Fruit fly (Drosophila melanogaster) whole organism, adult: ENCODE measurements around the gene CG32548.

Source experiments
- CG11617 ChIP-seq: fragments of 200-800 bp; sonication (Bioruptor generic); optimal IDR thresholded peaks from 2 replicates; lab custom pipeline; 2017; ENCODE audit warnings: mild to moderate bottlenecking, missing biosample characterization, missing genetic modification reagents, missing genetic modification characterization
- CG12768 ChIP-seq: fragments of 200-800 bp; sonication (Bioruptor generic); optimal IDR thresholded peaks from 2 replicates; lab custom pipeline; 2017; ENCODE audit warnings: missing biosample characterization, missing genetic modification characterization, mild to moderate bottlenecking, moderate library complexity, missing genetic modification reagents
- CG14711 ChIP-seq: fragments of 200-800 bp; sonication (Bioruptor generic); optimal IDR thresholded peaks from 2 replicates; lab custom pipeline; 2018; ENCODE audit warnings: missing biosample characterization, mild to moderate bottlenecking, missing genetic modification characterization, moderate library complexity
- CG1620 ChIP-seq: fragments of 200-800 bp; sonication (Bioruptor generic); optimal IDR thresholded peaks from 2 replicates; lab custom pipeline; 2016; ENCODE audit warnings: missing biosample characterization, missing genetic modification characterization
- CG33017 ChIP-seq: fragments of 200-800 bp; sonication (Bioruptor generic); optimal IDR thresholded peaks from 2 replicates; lab custom pipeline; 2018; ENCODE audit warnings: missing biosample characterization, mild to moderate bottlenecking, missing genetic modification characterization, moderate library complexity
- CG5204 ChIP-seq: fragments of 200-800 bp; sonication (Bioruptor generic); optimal IDR thresholded peaks from 2 replicates; lab custom pipeline; 2016; ENCODE audit warnings: missing biosample characterization, missing genetic modification characterization
- CG7045 ChIP-seq: fragments of 200-800 bp; sonication (Bioruptor generic); optimal IDR thresholded peaks from 2 replicates; lab custom pipeline; 2017; ENCODE audit warnings: missing biosample characterization, mild to moderate bottlenecking, missing genetic modification characterization
- CG7101 ChIP-seq: fragments of 200-800 bp; sonication (Bioruptor generic); optimal IDR thresholded peaks from 2 replicates; lab custom pipeline; 2018; ENCODE audit warnings: missing biosample characterization, mild to moderate bottlenecking, missing genetic modification characterization, moderate library complexity
- Clk ChIP-seq: fragments of 200-800 bp; sonication (Bioruptor generic); optimal IDR thresholded peaks from 2 replicates; lab custom pipeline; 2017; ENCODE audit warnings: missing biosample characterization, missing genetic modification characterization
- Crg-1 ChIP-seq: fragments of 200-800 bp; sonication (Bioruptor generic); optimal IDR thresholded peaks from 2 replicates; lab custom pipeline; 2016; ENCODE audit warnings: missing biosample characterization, missing genetic modification characterization
- Hr96 ChIP-seq: fragments of 200-800 bp; sonication (Bioruptor generic); optimal IDR thresholded peaks from 2 replicates; lab custom pipeline; 2016; ENCODE audit warnings: missing biosample characterization, missing genetic modification characterization
- Mnt ChIP-seq: fragments of 200-800 bp; sonication (Bioruptor generic); optimal IDR thresholded peaks from 2 replicates; lab custom pipeline; 2016; ENCODE audit warnings: missing biosample characterization, mild to moderate bottlenecking, missing genetic modification characterization
- bab1 ChIP-seq: fragments of 200-800 bp; sonication (Bioruptor generic); optimal IDR thresholded peaks from 3 replicates; lab custom pipeline; 2019; ENCODE audit warnings: missing biosample characterization, mild to moderate bottlenecking, missing genetic modification characterization, moderate library complexity
- cic ChIP-seq: fragments of 200-800 bp; sonication (Bioruptor generic); optimal IDR thresholded peaks from 2 replicates; lab custom pipeline; 2017; ENCODE audit warnings: missing biosample characterization, mild to moderate bottlenecking, missing genetic modification characterization, moderate library complexity
- cnc ChIP-seq, 2 experiments: fragments of >200 bp; optimal IDR thresholded peaks; 2 replicates each; lab custom pipeline; 2017
- kay ChIP-seq: fragments of 200-800 bp; sonication (Bioruptor generic); peaks from one replicate; lab custom pipeline; 2016; ENCODE audit warnings: missing biosample characterization, missing genetic modification characterization, borderline replicate concordance
- ovo ChIP-seq: fragments of 200-800 bp; sonication (Bioruptor generic); optimal IDR thresholded peaks from 2 replicates; lab custom pipeline; 2016; ENCODE audit warnings: missing biosample characterization, missing genetic modification characterization
- pad ChIP-seq: fragments of 200-800 bp; sonication (Bioruptor generic); optimal IDR thresholded peaks from 3 replicates; lab custom pipeline; 2017; ENCODE audit warnings: missing biosample characterization, missing genetic modification characterization, mild to moderate bottlenecking, moderate library complexity, missing genetic modification reagents
- tj ChIP-seq: fragments of 200-800 bp; sonication (Bioruptor generic); optimal IDR thresholded peaks from 3 replicates; lab custom pipeline; 2017; ENCODE audit warnings: missing biosample characterization, mild to moderate bottlenecking, missing genetic modification characterization, moderate library complexity
- toe ChIP-seq: fragments of 200-800 bp; sonication (Bioruptor generic); optimal IDR thresholded peaks from 2 replicates; lab custom pipeline; 2016; ENCODE audit warnings: missing biosample characterization, missing genetic modification characterization

Gene CG32548

DNA sequence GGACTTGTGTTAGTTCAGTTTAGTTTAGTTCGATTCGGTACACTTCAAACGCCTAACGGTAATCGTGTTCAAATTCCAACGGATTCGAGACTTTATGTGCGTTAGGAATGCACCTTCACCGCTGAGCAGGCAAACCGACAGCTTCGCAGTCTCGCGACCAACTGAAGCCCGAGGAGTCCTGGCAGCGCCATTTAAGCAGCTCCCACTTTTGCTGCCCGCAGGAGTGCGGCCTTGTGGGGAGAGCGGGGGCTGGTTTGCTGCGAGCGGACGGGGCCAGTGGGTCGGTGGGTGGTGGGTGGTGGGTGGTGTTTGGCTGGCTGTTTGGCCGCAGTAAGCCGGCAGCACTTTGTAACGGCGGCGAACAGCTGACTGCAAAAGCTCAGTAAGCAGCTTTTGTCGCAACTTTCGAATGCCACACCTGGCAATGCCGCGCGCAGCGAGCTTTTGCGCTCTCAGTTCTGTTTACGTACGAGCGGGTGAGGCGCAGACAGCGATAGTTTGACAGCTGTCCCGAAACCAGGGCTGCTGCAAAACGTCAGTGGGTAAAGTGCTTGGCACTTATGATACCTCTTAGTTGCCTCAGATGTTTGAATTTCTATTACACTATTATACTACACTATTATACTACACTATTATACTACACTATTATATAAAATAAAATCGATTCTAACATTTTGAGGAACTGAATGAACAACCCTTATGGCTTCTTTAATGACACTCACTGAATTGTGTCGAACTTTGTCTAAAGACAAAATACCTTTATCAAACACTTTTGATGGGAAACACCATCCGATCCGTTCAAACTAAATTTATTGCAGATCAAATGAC, 39.1 kb upstream of the CG32548 start, which contains the start of gene CG32547:
TSS of gene CG32547 (minus strand) at position 181 of the 828 bp plus-strand sequence.
- TF ChIP-seq CG33017 (no peak), ovo (GFP tag; lab: Kevin White, UChicago) (no peak), cnc (optimal IDR thresholded peaks at IDR 0.05; lab: Kevin White, UChicago) (no peak), kay (GFP tag; lab: Kevin White, UChicago) (no peak), Clk (no peak), cic (no peak), CG7101 (tag; lab: Kevin White, UChicago) (peak; percentile 0), CG14711 (tag; lab: Kevin White, UChicago) (peak; percentile 29), bab1 (GFP tag; lab: Kevin White, UChicago) (peak; percentile 57), Hr96 (GFP tag; lab: Kevin White, UChicago) (no peak), Crg-1 (GFP tag; lab: Kevin White, UChicago) (no peak), pad (peak; percentile 15), CG7045 (no peak), CG5204 (no peak), toe (GFP tag; lab: Kevin White, UChicago) (no peak), Mnt (GFP tag; lab: Kevin White, UChicago) (no peak), CG1620 (GFP tag; lab: Kevin White, UChicago) (no peak), CG11617 (no peak), CG12768 (GFP tag; lab: Kevin White, UChicago) (no peak), tj (GFP tag; lab: Kevin White, UChicago) (no peak)

DNA sequence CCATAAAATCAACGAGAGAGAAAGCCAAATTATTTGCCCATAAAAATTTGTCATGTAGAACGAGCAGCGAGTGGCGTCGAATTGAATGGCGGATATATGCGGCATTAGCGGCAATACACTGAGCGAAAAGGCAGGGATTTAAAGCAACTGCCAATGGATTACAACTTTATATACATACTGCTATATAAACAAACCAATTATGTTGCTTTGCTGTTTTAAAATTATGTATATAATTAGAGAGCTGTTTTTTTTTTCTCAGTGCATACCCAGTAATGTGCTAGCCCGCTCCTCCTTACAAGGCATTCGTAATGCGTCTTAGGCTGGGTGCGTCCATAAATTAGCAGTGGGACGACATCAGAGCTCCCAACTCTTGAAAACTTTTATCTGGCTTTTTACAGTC, 27.5 kb upstream of the CG32548 start:
- TF ChIP-seq CG7101 (tag; lab: Kevin White, UChicago) (no peak), Mnt (GFP tag; lab: Kevin White, UChicago) (no peak), ovo (GFP tag; lab: Kevin White, UChicago) (no peak)

DNA sequence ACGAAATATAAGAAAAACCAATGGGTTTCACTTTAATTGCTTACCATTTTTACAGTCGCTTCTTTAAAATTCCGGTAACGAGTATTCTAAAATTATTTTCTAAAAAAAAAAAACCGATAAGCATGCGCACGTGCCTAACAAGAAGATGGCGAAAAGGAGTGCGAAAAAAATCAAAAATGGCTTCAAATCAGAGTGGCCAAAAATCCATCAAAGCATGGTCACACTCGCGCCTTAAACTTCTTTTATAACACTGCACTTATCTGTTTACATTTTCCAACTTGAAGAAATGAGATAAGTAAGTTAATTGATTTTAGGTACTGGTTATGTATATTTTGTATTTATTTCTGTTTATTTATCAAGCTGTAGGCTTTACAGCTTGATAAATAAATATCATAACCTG, 19.9 kb upstream of the CG32548 start, which contains the start of gene CG43843:
TSS of gene CG43843 (minus strand) at position 101 of the 400 bp plus-strand sequence.
- no peak for TF ChIP-seq bab1 (GFP tag; lab: Kevin White, UChicago)

DNA sequence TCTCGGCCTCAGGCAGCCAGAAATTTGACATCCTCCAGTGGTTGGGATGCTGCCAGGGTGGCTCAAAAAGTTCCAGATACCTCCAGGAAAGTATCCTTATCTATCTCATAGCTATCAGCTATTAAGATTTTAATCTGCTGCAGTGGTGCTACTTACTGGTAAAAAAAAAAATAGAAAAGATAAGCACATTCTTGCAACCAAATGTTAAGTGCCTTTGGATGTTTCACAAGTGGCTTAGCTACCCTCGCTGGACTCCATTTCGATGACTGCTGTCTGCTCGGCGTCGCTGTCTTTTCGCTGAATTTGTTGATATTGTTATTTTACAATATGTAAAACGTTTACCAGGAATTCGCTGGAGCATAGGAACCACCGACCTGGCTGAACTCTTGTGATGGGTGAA, 12.3 kb upstream of the CG32548 start:
- no peak for TF ChIP-seq CG1620 (GFP tag; lab: Kevin White, UChicago)
- TF ChIP-seq CG14711 (tag; lab: Kevin White, UChicago): no peak

DNA sequence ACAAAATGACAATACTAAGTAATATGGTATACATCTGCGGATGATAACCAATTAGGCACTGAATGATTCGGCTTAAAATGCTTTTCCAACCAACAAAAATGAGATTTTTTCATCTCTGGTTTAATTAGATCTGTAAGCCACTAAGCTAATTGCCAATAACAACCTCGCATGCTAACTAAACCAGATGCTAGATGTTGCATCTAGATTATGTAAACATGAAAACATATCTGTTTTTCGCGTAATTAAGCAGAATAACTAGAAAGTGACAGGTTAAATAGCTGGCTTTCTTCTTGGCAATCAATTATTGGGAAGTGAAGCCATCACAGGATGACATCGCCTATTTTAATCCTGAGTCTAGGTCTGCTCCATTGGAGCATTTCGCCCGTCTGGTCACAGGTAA, 1.0 kb downstream of the CG32548 start, which contains the start of gene CG43841:
TSS of gene CG43841 (plus strand) at position 301 of the 400 bp plus-strand sequence.
- TF ChIP-seq CG33017 (no peak), ovo (GFP tag; lab: Kevin White, UChicago) (no peak), CG12768 (GFP tag; lab: Kevin White, UChicago) (no peak), toe (GFP tag; lab: Kevin White, UChicago) (no peak), Mnt (GFP tag; lab: Kevin White, UChicago) (no peak), Hr96 (GFP tag; lab: Kevin White, UChicago) (no peak), pad (no peak), CG14711 (tag; lab: Kevin White, UChicago) (no peak), tj (GFP tag; lab: Kevin White, UChicago) (no peak), CG1620 (GFP tag; lab: Kevin White, UChicago) (no peak), cic (no peak), Clk (no peak), CG11617 (no peak), CG7045 (no peak)

DNA sequence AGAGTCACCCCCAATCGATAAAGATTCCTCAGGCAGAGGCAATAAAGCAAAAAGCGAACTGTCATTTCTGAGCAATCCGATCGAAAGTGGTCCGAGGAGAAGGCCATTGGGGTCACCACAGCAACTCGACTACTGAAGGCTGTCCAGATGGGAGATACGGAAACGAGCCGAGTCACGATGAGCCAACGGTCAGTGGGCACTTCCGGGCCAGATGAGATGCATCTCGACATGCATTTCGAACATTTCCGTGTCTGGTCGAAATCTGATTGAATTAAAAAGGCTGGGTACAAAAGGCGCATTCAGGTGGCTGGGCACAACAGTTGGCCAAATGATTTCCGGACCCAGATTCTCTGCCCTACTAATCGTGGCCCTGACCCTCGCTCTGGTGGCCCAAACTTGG, 1.8 kb downstream of the CG32548 start, which contains the start of gene CG32551:
TSS of gene CG32551 (plus strand) at position 301 of the 400 bp plus-strand sequence.
- TF ChIP-seq pad: no peak
- TF ChIP-seq CG1620 (GFP tag; lab: Kevin White, UChicago): no peak
- no peak for TF ChIP-seq CG33017
- no peak for TF ChIP-seq Mnt (GFP tag; lab: Kevin White, UChicago)
- no peak for TF ChIP-seq CG12768 (GFP tag; lab: Kevin White, UChicago)
- no peak for TF ChIP-seq Crg-1 (GFP tag; lab: Kevin White, UChicago)
- no peak for TF ChIP-seq CG7101 (tag; lab: Kevin White, UChicago)
- no peak for TF ChIP-seq kay (GFP tag; lab: Kevin White, UChicago)
- no peak for TF ChIP-seq Clk
- TF ChIP-seq CG14711 (tag; lab: Kevin White, UChicago): no peak
- TF ChIP-seq cic: no peak
- TF ChIP-seq ovo (GFP tag; lab: Kevin White, UChicago): no peak

DNA sequence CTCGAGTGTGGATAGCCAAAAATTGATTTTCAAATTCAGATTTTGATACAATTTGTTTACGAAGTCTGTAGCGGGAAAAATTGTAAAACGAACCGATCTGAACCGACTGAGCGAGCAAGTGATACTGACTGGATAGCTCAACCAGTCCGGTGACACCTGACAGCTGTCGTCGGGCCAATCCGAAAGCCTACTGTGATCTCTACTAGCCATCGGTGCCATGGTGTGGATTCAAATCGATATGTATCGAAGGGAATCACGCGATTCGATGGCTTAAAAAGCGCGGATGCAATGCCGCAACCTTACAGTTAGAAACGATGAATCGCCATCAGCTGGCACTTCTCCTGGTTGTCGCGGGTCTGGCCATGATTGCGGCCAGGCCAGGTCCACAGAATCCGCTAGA, 3.2 kb downstream of the CG32548 start, which contains the start of gene CG6290:
TSS of gene CG6290 (plus strand) at position 301 of the 400 bp plus-strand sequence.
- TF ChIP-seq kay (GFP tag; lab: Kevin White, UChicago) (no peak), Crg-1 (GFP tag; lab: Kevin White, UChicago) (no peak), CG7101 (tag; lab: Kevin White, UChicago) (no peak), bab1 (GFP tag; lab: Kevin White, UChicago) (no peak), CG1620 (GFP tag; lab: Kevin White, UChicago) (no peak), CG11617 (no peak), Hr96 (GFP tag; lab: Kevin White, UChicago) (no peak), tj (GFP tag; lab: Kevin White, UChicago) (no peak), CG33017 (no peak), ovo (GFP tag; lab: Kevin White, UChicago) (no peak), toe (GFP tag; lab: Kevin White, UChicago) (no peak), cic (no peak), CG14711 (tag; lab: Kevin White, UChicago) (no peak), CG5204 (no peak), CG12768 (GFP tag; lab: Kevin White, UChicago) (no peak), pad (no peak), cnc (optimal IDR thresholded peaks at IDR 0.05; lab: Kevin White, UChicago) (no peak)
